Fruit fly (Drosophila melanogaster) whole organism, embryonic: ENCODE results near the gene CG7484.
A peak's percentile ranks its signal among the peaks of the same experiment; 100 is the strongest.

Experiments used
- Bgb ChIP-seq: fragments of 200-800 bp; sonication (Bioruptor generic); IDR thresholded peaks from 2 replicates; pipeline ENCODE4 v1.3.6; 2022; ENCODE audit warnings: missing biosample characterization, missing genetic modification characterization; ENCODE audit not compliant: partially characterized antibody
- CG10274 ChIP-seq: fragments of 200-800 bp; sonication (Bioruptor generic); optimal IDR thresholded peaks from 3 replicates; lab custom pipeline; 2017; ENCODE audit warnings: missing biosample characterization, mild to moderate bottlenecking, missing genetic modification characterization
- CG10366 ChIP-seq: fragments of 200-800 bp; sonication (Bioruptor generic); IDR thresholded peaks from 2 replicates; pipeline ENCODE4 v1.3.6; 2022; ENCODE audit warnings: missing biosample characterization, missing genetic modification characterization
- CG11398 ChIP-seq: fragments of 200-800 bp; sonication (Bioruptor generic); optimal IDR thresholded peaks from 2 replicates; lab custom pipeline; 2016; ENCODE audit warnings: missing biosample characterization, missing genetic modification characterization
- CG12219 ChIP-seq: fragments of 200-800 bp; sonication (Bioruptor generic); optimal IDR thresholded peaks from 3 replicates; lab custom pipeline; 2018; ENCODE audit warnings: missing biosample characterization, mild to moderate bottlenecking, missing genetic modification characterization
- CG12769 ChIP-seq: fragments of 200-800 bp; sonication (Bioruptor generic); optimal IDR thresholded peaks from 2 replicates; lab custom pipeline; 2019; ENCODE audit warnings: missing biosample characterization, mild to moderate bottlenecking, missing genetic modification characterization, moderate library complexity
- CG14441 ChIP-seq: fragments of 200-800 bp; sonication (Bioruptor generic); IDR thresholded peaks from 2 replicates; pipeline ENCODE4 v1.3.6; 2022; ENCODE audit warnings: missing biosample characterization, missing genetic modification characterization
- CG15269 ChIP-seq: fragments of 200-800 bp; sonication (Bioruptor generic); optimal IDR thresholded peaks from 2 replicates; lab custom pipeline; 2018; ENCODE audit warnings: missing biosample characterization, mild to moderate bottlenecking, missing genetic modification characterization, moderate library complexity
- CG1529 ChIP-seq: fragments of 200-800 bp; sonication (Bioruptor generic); optimal IDR thresholded peaks from 3 replicates; lab custom pipeline; 2018; ENCODE audit warnings: missing biosample characterization, missing genetic modification characterization
- CG31441 ChIP-seq: fragments of 200-800 bp; sonication (Bioruptor generic); IDR thresholded peaks from 2 replicates; pipeline ENCODE4 v1.3.6; 2022; ENCODE audit warnings: missing biosample characterization, missing genetic modification characterization
- CG32772 ChIP-seq: fragments of 200-800 bp; sonication (Bioruptor generic); IDR thresholded peaks from 2 replicates; pipeline ENCODE4 v1.3.6; 2022; ENCODE audit warnings: missing biosample characterization, missing genetic modification characterization
- CG34376 ChIP-seq: fragments of 200-800 bp; sonication (Bioruptor generic); optimal IDR thresholded peaks from 2 replicates; lab custom pipeline; 2018; ENCODE audit warnings: missing biosample characterization, mild to moderate bottlenecking, missing genetic modification characterization
- CG5180 ChIP-seq: fragments of 200-800 bp; sonication (Bioruptor generic); optimal IDR thresholded peaks from 3 replicates; lab custom pipeline; 2017; ENCODE audit warnings: missing biosample characterization, missing genetic modification characterization, mild to moderate bottlenecking, moderate library complexity, missing genetic modification reagents
- CG8290 ChIP-seq, 3 experiments: fragments of 200-800 bp; sonication (Bioruptor generic); optimal IDR thresholded peaks; 2 replicates each; lab custom pipeline; 2016 to 2019; ENCODE audit warnings: missing biosample characterization in 3 of 3, missing genetic modification characterization in 3 of 3, mild to moderate bottlenecking in 2 of 3, moderate library complexity in 1 of 3
- D ChIP-seq, 2 experiments: fragments of 200-800 bp in 1 of 2; fragments of >200 bp in 1 of 2; sonication (Bioruptor generic) in 1 of 2; optimal IDR thresholded peaks; 2 replicates in 1 of 2; 3 replicates in 1 of 2; lab custom pipeline; 2017; ENCODE audit warnings: mild to moderate bottlenecking in 1 of 2, missing biosample characterization in 1 of 2, missing genetic modification characterization in 1 of 2, missing genetic modification reagents in 1 of 2
- E2f1 ChIP-seq: fragments of 200-800 bp; sonication (Bioruptor generic); IDR thresholded peaks from 2 replicates; pipeline ENCODE4 v1.3.6; 2022; ENCODE audit warnings: missing biosample characterization, missing genetic modification characterization
- H2.0 ChIP-seq: fragments of 200-800 bp; sonication (Bioruptor generic); IDR thresholded peaks from 2 replicates; pipeline ENCODE4 v1.3.6; 2022; ENCODE audit warnings: missing biosample characterization, missing genetic modification characterization
- Hey ChIP-seq: fragments of 200-800 bp; sonication (Bioruptor generic); optimal IDR thresholded peaks from 3 replicates; lab custom pipeline; 2018; ENCODE audit warnings: missing biosample characterization, mild to moderate bottlenecking, missing genetic modification characterization
- HmgZ ChIP-seq: fragments of 200-800 bp; sonication (Bioruptor generic); optimal IDR thresholded peaks from 2 replicates; lab custom pipeline; 2018; ENCODE audit warnings: missing biosample characterization, mild to moderate bottlenecking, missing genetic modification characterization
- Hmr ChIP-seq: fragments of 200-800 bp; sonication (Bioruptor generic); optimal IDR thresholded peaks from 3 replicates; lab custom pipeline; 2017; ENCODE audit warnings: mild to moderate bottlenecking, missing biosample characterization, missing genetic modification reagents, missing genetic modification characterization
- Lhr ChIP-seq: fragments of 200-800 bp; sonication (Bioruptor generic); optimal IDR thresholded peaks from 3 replicates; lab custom pipeline; 2017; ENCODE audit warnings: mild to moderate bottlenecking, missing biosample characterization, missing genetic modification reagents, missing genetic modification characterization
- Meics ChIP-seq: fragments of 200-800 bp; sonication (Bioruptor generic); optimal IDR thresholded peaks from 2 replicates; lab custom pipeline; 2017; ENCODE audit warnings: missing biosample characterization, mild to moderate bottlenecking, missing genetic modification characterization
- NFAT ChIP-seq: fragments of 200-800 bp; sonication (Bioruptor generic); IDR thresholded peaks from 2 replicates; pipeline ENCODE4 v1.3.6; 2022; ENCODE audit warnings: missing biosample characterization, missing genetic modification characterization
- PHDP ChIP-seq: fragments of 200-800 bp; sonication (Bioruptor generic); optimal IDR thresholded peaks from 3 replicates; lab custom pipeline; 2018; ENCODE audit warnings: missing biosample characterization, mild to moderate bottlenecking, missing genetic modification characterization, moderate library complexity
- Sin3A ChIP-seq: fragments of >200 bp; optimal IDR thresholded peaks from 2 replicates; lab custom pipeline; 2018
- bcd ChIP-seq: fragments of 200-800 bp; sonication (Bioruptor generic); optimal IDR thresholded peaks from 2 replicates; lab custom pipeline; 2017; ENCODE audit warnings: missing biosample characterization, mild to moderate bottlenecking, missing genetic modification characterization
- bigmax ChIP-seq: fragments of 200-800 bp; sonication (Bioruptor generic); optimal IDR thresholded peaks from 2 replicates; lab custom pipeline; 2018; ENCODE audit warnings: missing biosample characterization, mild to moderate bottlenecking, missing genetic modification characterization
- dm ChIP-seq: fragments of 200-800 bp; sonication (Bioruptor generic); optimal IDR thresholded peaks from 3 replicates; lab custom pipeline; 2016; ENCODE audit warnings: missing biosample characterization, missing genetic modification characterization
- eve ChIP-seq, 2 experiments: fragments of >200 bp; optimal IDR thresholded peaks; 2 replicates each; lab custom pipeline; 2017; ENCODE audit warnings: missing biosample characterization in 2 of 2, missing genetic modification characterization in 2 of 2
- fd96Cb ChIP-seq: fragments of 200-800 bp; sonication (Bioruptor generic); optimal IDR thresholded peaks from 2 replicates; lab custom pipeline; 2018; ENCODE audit warnings: missing biosample characterization, mild to moderate bottlenecking, missing genetic modification characterization, moderate library complexity
- gcm2 ChIP-seq: fragments of 200-800 bp; sonication (Bioruptor generic); optimal IDR thresholded peaks from 2 replicates; lab custom pipeline; 2016; ENCODE audit warnings: missing biosample characterization, missing genetic modification characterization
- hbn ChIP-seq: fragments of 200-800 bp; sonication (Bioruptor generic); IDR thresholded peaks from 2 replicates; pipeline ENCODE4 v1.3.6; 2022; ENCODE audit warnings: missing biosample characterization, missing genetic modification characterization; ENCODE audit not compliant: partially characterized antibody
- ind ChIP-seq: fragments of 200-800 bp; sonication (Bioruptor generic); optimal IDR thresholded peaks from 3 replicates; lab custom pipeline; 2016; ENCODE audit warnings: missing biosample characterization, missing genetic modification characterization
- lov ChIP-seq, 2 experiments: fragments of 200-800 bp in 1 of 2; fragments of >200 bp in 1 of 2; sonication (Bioruptor generic) in 1 of 2; IDR thresholded peaks in 1 of 2; optimal IDR thresholded peaks in 1 of 2; 2 replicates in 1 of 2; 3 replicates in 1 of 2; pipeline versions ENCODE4 v1.3.6 to Lab custom; 2017 to 2022; ENCODE audit warnings: missing biosample characterization in 1 of 2, missing genetic modification characterization in 1 of 2
- luna ChIP-seq: fragments of 200-800 bp; sonication (Bioruptor generic); optimal IDR thresholded peaks from 2 replicates; lab custom pipeline; 2016; ENCODE audit warnings: missing biosample characterization, missing genetic modification characterization
- mirr ChIP-seq: fragments of 200-800 bp; sonication (Bioruptor generic); optimal IDR thresholded peaks from 3 replicates; lab custom pipeline; 2018; ENCODE audit warnings: missing biosample characterization, mild to moderate bottlenecking, missing genetic modification characterization
- nmo ChIP-seq: fragments of 200-800 bp; sonication (Bioruptor generic); optimal IDR thresholded peaks from 2 replicates; lab custom pipeline; 2018; ENCODE audit warnings: missing biosample characterization, mild to moderate bottlenecking, missing genetic modification characterization, moderate library complexity
- pho ChIP-seq: fragments of 200-800 bp; sonication (Bioruptor generic); optimal IDR thresholded peaks from 2 replicates; lab custom pipeline; 2016; ENCODE audit warnings: missing biosample characterization, missing genetic modification characterization
- sd ChIP-seq: fragments of 200-800 bp; sonication (Bioruptor generic); optimal IDR thresholded peaks from 3 replicates; lab custom pipeline; 2018; ENCODE audit warnings: missing biosample characterization, mild to moderate bottlenecking, missing genetic modification characterization, moderate library complexity
- sens-2 ChIP-seq: fragments of 200-800 bp; sonication (Bioruptor generic); IDR thresholded peaks from 2 replicates; pipeline ENCODE4 v1.3.6; 2022; ENCODE audit warnings: missing biosample characterization, missing genetic modification characterization
- seq ChIP-seq: fragments of 200-800 bp; sonication (Bioruptor generic); IDR thresholded peaks from 2 replicates; pipeline ENCODE4 v1.3.6; 2022; ENCODE audit warnings: missing biosample characterization, missing genetic modification characterization
- so ChIP-seq: fragments of 200-800 bp; sonication (Bioruptor generic); IDR thresholded peaks from 3 replicates; pipeline ENCODE4 v1.3.6; 2022; ENCODE audit warnings: missing biosample characterization, missing genetic modification characterization
- tin ChIP-seq: fragments of 200-800 bp; sonication (Bioruptor generic); optimal IDR thresholded peaks from 3 replicates; lab custom pipeline; 2016; ENCODE audit warnings: missing biosample characterization, missing genetic modification characterization
- tll ChIP-seq, 2 experiments: fragments of 200-800 bp in 1 of 2; fragments of >200 bp in 1 of 2; sonication (Bioruptor generic) in 1 of 2; optimal IDR thresholded peaks; 2 replicates each; lab custom pipeline; 2017 to 2019; ENCODE audit warnings: missing biosample characterization in 2 of 2, missing genetic modification characterization in 2 of 2, mild to moderate bottlenecking in 1 of 2, moderate library complexity in 1 of 2
- trem ChIP-seq: fragments of 200-800 bp; optimal IDR thresholded peaks from 3 replicates; lab custom pipeline; 2019; ENCODE audit warnings: missing biosample characterization, mild to moderate bottlenecking, missing genetic modification characterization, moderate library complexity
- vfl ChIP-seq: fragments of 200-800 bp; sonication (Bioruptor generic); optimal IDR thresholded peaks from 2 replicates; lab custom pipeline; 2016; ENCODE audit warnings: missing biosample characterization, missing genetic modification characterization
- zfh1 ChIP-seq: fragments of 200-800 bp; sonication (Bioruptor generic); IDR thresholded peaks from 3 replicates; pipeline ENCODE4 v1.3.6; 2022; ENCODE audit warnings: missing biosample characterization, missing genetic modification characterization

The CG7484 gene

dm6 chr3L:17654668-17655050 is 242 bp downstream of the CG7484 start (continued):
- no peak for TF ChIP-seq eve (GFP tag; optimal IDR thresholded peaks at IDR 0.05; lab: Kevin White, UChicago)

dm6 chr3L:17655837-17656308 is 1.5 kb downstream of the CG7484 start:
- TF ChIP-seq CG10366 (GFP tag; lab: Robert Waterston, UW) (no peak), tll (GFP tag; optimal IDR thresholded peaks at IDR 0.05; lab: Kevin White, UChicago) (no peak), nmo (GFP tag; lab: Kevin White, UChicago) (peak; percentile 1), CG15269 (tag; lab: Kevin White, UChicago) (peak; percentile 24), HmgZ (peak; percentile 49), CG10274 (peak; percentile 33), CG12769 (tag; lab: Kevin White, UChicago) (peak; percentile 39), fd96Cb (tag; lab: Kevin White, UChicago) (peak; percentile 9), CG11398 (GFP tag; lab: Kevin White, UChicago) (no peak), zfh1 (GFP tag; lab: Robert Waterston, UW) (peak; percentile 51; the same call in 1 of the 3 replicates), lov (optimal IDR thresholded peaks at IDR 0.05; lab: Kevin White, UChicago) (no peak), lov (GFP tag; IDR thresholded peaks at IDR 0.05; lab: Robert Waterston, UW) (0 out of 3 replicates have a peak, but pooled peaks have one; percentile 18), E2f1 (GFP tag; lab: Robert Waterston, UW) (peak; percentile 9; the same call in 1 of the 2 replicates), Hmr (GFP tag; lab: Kevin White, UChicago) (peak; percentile 59), PHDP (peak; percentile 37), luna (GFP tag; lab: Kevin White, UChicago) (no peak), CG31441 (GFP tag; lab: Robert Waterston, UW) (0 out of 2 replicates have a peak, but pooled peaks have one; percentile 14), pho (peak; percentile 32), Bgb (GFP tag; lab: Robert Waterston, UW) (no peak), CG12219 (GFP tag; lab: Kevin White, UChicago) (peak; percentile 44), Hey (tag; lab: Kevin White, UChicago) (peak; percentile 68), Lhr (GFP tag; lab: Kevin White, UChicago) (peak; percentile 0), Meics (GFP tag; lab: Kevin White, UChicago) (peak; percentile 68), tin (GFP tag; lab: Kevin White, UChicago) (no peak), NFAT (GFP tag; lab: Robert Waterston, UW) (peak; percentile 60; the same call in 1 of the 2 replicates), CG34376 (GFP tag; lab: Kevin White, UChicago) (peak; percentile 76), vfl (GFP tag; lab: Kevin White, UChicago) (no peak), sens-2 (GFP tag; lab: Robert Waterston, UW) (peak; percentile 21; the same call in 1 of the 2 replicates), hbn (GFP tag; lab: Robert Waterston, UW) (no peak), trem (peak; percentile 4), D (optimal IDR thresholded peaks at IDR 0.05; lab: Kevin White, UChicago) (no peak), D (GFP tag; optimal IDR thresholded peaks at IDR 0.05; lab: Kevin White, UChicago) (peak; percentile 8), H2.0 (GFP tag; lab: Robert Waterston, UW) (no peak), so (GFP tag; lab: Robert Waterston, UW) (peak; percentile 49; the same call in 2 of the 3 replicates), CG5180 (GFP tag; lab: Kevin White, UChicago) (peak; percentile 51), CG32772 (no peak), mirr (GFP tag; lab: Kevin White, UChicago) (peak; percentile 53), Sin3A (no peak), dm (GFP tag; lab: Kevin White, UChicago) (peak; percentile 4), CG1529 (GFP tag; lab: Kevin White, UChicago) (no peak), seq (GFP tag; lab: Robert Waterston, UW) (peak; percentile 54; the same call in 1 of the 2 replicates), ind (no peak), bcd (GFP tag; lab: Kevin White, UChicago) (peak; percentile 3), bigmax (peak; percentile 24), gcm2 (GFP tag; lab: Kevin White, UChicago) (no peak), sd (tag; lab: Kevin White, UChicago) (peak; percentile 35), CG8290 (GFP tag; optimal IDR thresholded peaks at IDR 0.05; lab: Kevin White, UChicago) (no peak), CG8290 (tag; optimal IDR thresholded peaks at IDR 0.05; lab: Kevin White, UChicago) (peak in 1 of 2 experiments; percentile 82), CG14441 (GFP tag; lab: Robert Waterston, UW) (no peak)
